Worm (Caenorhabditis elegans): ENCODE data around the gene col-150.

col-150 gene

DNA sequence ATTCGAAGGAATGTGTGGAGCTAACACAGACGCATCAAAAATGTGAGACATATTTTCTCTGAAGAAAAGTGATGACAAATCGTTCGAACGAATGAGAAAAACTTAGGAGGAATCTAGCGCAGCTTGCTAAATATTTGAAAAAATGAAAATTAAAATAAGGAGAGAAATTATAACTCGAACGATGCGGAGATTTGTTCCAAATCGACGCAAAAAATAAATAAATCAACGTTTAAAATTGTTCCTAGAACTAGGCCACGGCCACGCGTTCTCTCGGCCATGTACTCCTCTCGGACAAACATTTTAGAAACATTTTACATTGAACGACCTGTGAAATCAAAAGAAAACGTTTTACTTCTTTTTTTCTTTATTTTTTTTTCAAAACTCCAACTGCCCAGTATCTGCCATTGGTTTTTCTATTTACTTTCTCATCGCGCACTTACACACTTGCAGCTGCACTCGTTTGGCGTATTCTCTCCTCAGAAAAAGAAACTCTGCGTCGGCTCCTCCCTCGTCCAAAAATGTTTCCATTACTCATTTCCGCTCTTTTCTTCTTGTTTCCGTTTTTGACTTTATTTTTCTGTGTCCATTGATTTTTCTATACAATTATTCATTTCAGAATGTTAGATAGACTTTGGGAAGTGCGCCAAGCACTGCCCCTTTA is 25.8 kb upstream of the col-150 start, which contains the start of the genes gna-1 and B0024.13 (continued):
- TF ChIP-seq F37B4.10 (GFP tag; IDR thresholded peaks at IDR 0.05) (no peak), T26A5.8 (tag; optimal IDR thresholded peaks at IDR 0.05) (no peak), nhr-120 (GFP tag; IDR thresholded peaks at IDR 0.05) (no peak), nfyb-1 (GFP tag; IDR thresholded peaks at IDR 0.05) (no peak), F33H1.4 (GFP tag; IDR thresholded peaks at IDR 0.05) (peak; percentile 33; the same call in 1 of the 2 replicates), efl-1 (GFP tag; optimal IDR thresholded peaks at IDR 0.05) (no peak), tbp1 (GFP tag; optimal IDR thresholded peaks at IDR 0.05) (peak; percentile 20), nhr-80 (tag; optimal IDR thresholded peaks at IDR 0.05) (no peak), ztf-25 (GFP tag; IDR thresholded peaks at IDR 0.05) (no peak), bed-2 (GFP tag; IDR thresholded peaks at IDR 0.05) (peak; percentile 53; the same call in 1 of the 2 replicates), rcor-1 (GFP tag; IDR thresholded peaks at IDR 0.05) (peak; percentile 50; the same call in 1 of the 2 replicates), ccch-3 (GFP tag; optimal IDR thresholded peaks at IDR 0.05) (peak; percentile 24), ceh-40 (GFP tag; IDR thresholded peaks at IDR 0.05) (peak; percentile 70; the same call in 1 of the 2 replicates), mes-4 (tag; optimal IDR thresholded peaks at IDR 0.05) (no peak), let-526 (GFP tag; IDR thresholded peaks at IDR 0.05) (no peak), akir-1 (GFP tag; optimal IDR thresholded peaks at IDR 0.05) (no peak), Y95B8A.8 (GFP tag; IDR thresholded peaks at IDR 0.05) (no peak), attf-5 (GFP tag; optimal IDR thresholded peaks at IDR 0.05) (peak; percentile 58), lin-35 (GFP tag; optimal IDR thresholded peaks at IDR 0.05) (no peak), unc-62 (GFP tag; optimal IDR thresholded peaks at IDR 0.05) (no peak), fkh-3 (tag; optimal IDR thresholded peaks at IDR 0.05) (no peak), xnd-1 (tag; optimal IDR thresholded peaks at IDR 0.05) (no peak), ztf-28 (GFP tag; IDR thresholded peaks at IDR 0.05) (no peak), snpc-3.4 (tag; optimal IDR thresholded peaks at IDR 0.05) (peak; percentile 30), ztf-26 (tag; optimal IDR thresholded peaks at IDR 0.05) (no peak), madf-6 (GFP tag; IDR thresholded peaks at IDR 0.05) (peak; percentile 58), pbrm-1 (GFP tag; IDR thresholded peaks at IDR 0.05) (0 out of 2 replicates have a peak, but pooled peaks have one; percentile 26), hmg-20 (GFP tag; IDR thresholded peaks at IDR 0.05) (0 out of 2 replicates have a peak, but pooled peaks have one; percentile 62), dox-1 (GFP tag; IDR thresholded peaks at IDR 0.05) (peak; percentile 46), dpff-1 (tag; optimal IDR thresholded peaks at IDR 0.05) (no peak), ceh-27 (GFP tag; optimal IDR thresholded peaks at IDR 0.05) (peak; percentile 36), F57A8.1 (GFP tag; optimal IDR thresholded peaks at IDR 0.05) (no peak), tlf-1 (GFP tag; optimal IDR thresholded peaks at IDR 0.05) (peak; percentile 19), nfya-1 (tag; optimal IDR thresholded peaks at IDR 0.05; ENCODE audit: borderline replicate concordance, insufficient read depth) (no peak), repo-1 (tag; optimal IDR thresholded peaks at IDR 0.05) (no peak), dpl-1 (GFP tag; optimal IDR thresholded peaks at IDR 0.05) (no peak), lag-1 (GFP tag; IDR thresholded peaks at IDR 0.05) (no peak), madf-8 (GFP tag; conservative IDR thresholded peaks at IDR 0.05) (peak; percentile 24; the same call in 1 of the 2 replicates), hlh-12 (tag; optimal IDR thresholded peaks at IDR 0.05) (no peak), K12H6.12 (tag; optimal IDR thresholded peaks at IDR 0.05) (no peak), rec-8 (tag; optimal IDR thresholded peaks at IDR 0.05) (no peak), F57C9.4 (tag; optimal IDR thresholded peaks at IDR 0.05) (no peak), egrh-3 (GFP tag; IDR thresholded peaks at IDR 0.05) (no peak), bed-1 (GFP tag; IDR thresholded peaks at IDR 0.05) (no peak), B0336.3 (GFP tag; IDR thresholded peaks at IDR 0.05) (no peak), egl-44 (GFP tag; IDR thresholded peaks at IDR 0.05) (no peak), snpc-4 (GFP tag; optimal IDR thresholded peaks at IDR 0.05) (no peak), snpc-4 (tag; optimal IDR thresholded peaks at IDR 0.05) (peak in 2 of 4 experiments; percentile 10 to 39), madf-3 (GFP tag; IDR thresholded peaks at IDR 0.05) (no peak)
